Fruit fly (Drosophila melanogaster) whole organism, prepupa: ENCODE measurements around the gene CG12507.

ENCODE experiments used
- CG10631 ChIP-seq: fragments of 200-800 bp; sonication (Bioruptor generic); optimal IDR thresholded peaks from 2 replicates; lab custom pipeline; 2016; ENCODE audit warnings: missing biosample characterization, missing genetic modification characterization
- CG11902 ChIP-seq: fragments of 200-800 bp; sonication (Bioruptor generic); optimal IDR thresholded peaks from 3 replicates; lab custom pipeline; 2016; ENCODE audit warnings: missing biosample characterization, missing genetic modification characterization
- CG15336 ChIP-seq: fragments of 200-800 bp; sonication (Bioruptor generic); IDR thresholded peaks from 2 replicates; pipeline ENCODE4 v1.3.6; 2022; ENCODE audit warnings: missing biosample characterization, missing genetic modification characterization
- CG1621 ChIP-seq: fragments of 200-800 bp; sonication (Bioruptor generic); optimal IDR thresholded peaks from 3 replicates; lab custom pipeline; 2018; ENCODE audit warnings: missing biosample characterization, mild to moderate bottlenecking, missing genetic modification characterization
- CG16779 ChIP-seq: fragments of 200-800 bp; sonication (Bioruptor generic); optimal IDR thresholded peaks from 3 replicates; lab custom pipeline; 2017; ENCODE audit warnings: missing biosample characterization, mild to moderate bottlenecking, missing genetic modification characterization
- CG3032 ChIP-seq: fragments of 200-800 bp; optimal IDR thresholded peaks from 2 replicates; lab custom pipeline; 2019; ENCODE audit warnings: missing biosample characterization, mild to moderate bottlenecking, missing genetic modification characterization, moderate library complexity
- CG31627 ChIP-seq: fragments of 200-800 bp; sonication (Bioruptor generic); optimal IDR thresholded peaks from 3 replicates; lab custom pipeline; 2016; ENCODE audit warnings: missing biosample characterization, missing genetic modification characterization
- CG32006 ChIP-seq: fragments of 200-800 bp; sonication (Bioruptor generic); optimal IDR thresholded peaks from 3 replicates; lab custom pipeline; 2017; ENCODE audit warnings: missing biosample characterization, mild to moderate bottlenecking, missing genetic modification characterization
- CG3919 ChIP-seq: fragments of 200-800 bp; sonication (Bioruptor generic); optimal IDR thresholded peaks from 3 replicates; lab custom pipeline; 2016; ENCODE audit warnings: missing biosample characterization, missing genetic modification characterization
- CG4318 ChIP-seq: fragments of 200-800 bp; sonication (Bioruptor generic); optimal IDR thresholded peaks from 3 replicates; lab custom pipeline; 2017; ENCODE audit warnings: missing biosample characterization, mild to moderate bottlenecking, missing genetic modification characterization
- CG6163 ChIP-seq: fragments of 200-800 bp; sonication (Bioruptor generic); IDR thresholded peaks from 3 replicates; pipeline ENCODE4 v1.3.6; 2022; ENCODE audit warnings: missing biosample characterization, missing genetic modification characterization
- CG6792 ChIP-seq: fragments of 200-800 bp; sonication (Bioruptor generic); optimal IDR thresholded peaks from 3 replicates; lab custom pipeline; 2016; ENCODE audit warnings: missing biosample characterization, missing genetic modification characterization
- CG6808 ChIP-seq: fragments of 200-800 bp; sonication (Bioruptor generic); optimal IDR thresholded peaks from 3 replicates; lab custom pipeline; 2017; ENCODE audit warnings: missing biosample characterization, missing genetic modification characterization, mild to moderate bottlenecking, moderate library complexity, missing genetic modification reagents
- CG7368 ChIP-seq: fragments of 200-800 bp; sonication (Bioruptor generic); optimal IDR thresholded peaks from 3 replicates; lab custom pipeline; 2016; ENCODE audit warnings: missing biosample characterization, missing genetic modification characterization
- CG8119 ChIP-seq: fragments of 200-800 bp; sonication (Bioruptor generic); IDR thresholded peaks from 3 replicates; pipeline ENCODE4 v1.3.6; 2022; ENCODE audit warnings: missing biosample characterization, missing genetic modification characterization
- CG8319 ChIP-seq: fragments of 200-800 bp; sonication (Bioruptor generic); optimal IDR thresholded peaks from 3 replicates; lab custom pipeline; 2016; ENCODE audit warnings: missing biosample characterization, missing genetic modification characterization
- CG8632 ChIP-seq: fragments of 200-800 bp; sonication (Bioruptor generic); optimal IDR thresholded peaks from 3 replicates; lab custom pipeline; 2016; ENCODE audit warnings: missing biosample characterization, missing genetic modification characterization
- CG9139 ChIP-seq: fragments of 200-800 bp; sonication (Bioruptor generic); optimal IDR thresholded peaks from 3 replicates; lab custom pipeline; 2017; ENCODE audit warnings: missing biosample characterization, mild to moderate bottlenecking, missing genetic modification characterization
- Eip78C ChIP-seq: fragments of 200-800 bp; sonication (Bioruptor generic); peaks from one replicate; lab custom pipeline; 2016; ENCODE audit warnings: missing biosample characterization, missing genetic modification characterization
- Eip93F ChIP-seq: fragments of 200-800 bp; sonication (Bioruptor generic); optimal IDR thresholded peaks from 2 replicates; lab custom pipeline; 2016; ENCODE audit warnings: missing biosample characterization, mild to moderate bottlenecking, missing genetic modification characterization
- Ets96B ChIP-seq: fragments of 200-800 bp; optimal IDR thresholded peaks from 2 replicates; lab custom pipeline; 2019; ENCODE audit warnings: missing biosample characterization, mild to moderate bottlenecking, missing genetic modification characterization, moderate library complexity
- Hr38 ChIP-seq: sonication (Bioruptor generic); optimal IDR thresholded peaks from 2 replicates; lab custom pipeline; 2016; ENCODE audit warnings: missing biosample characterization, missing genetic modification characterization
- Hr39 ChIP-seq: fragments of 200-800 bp; sonication (Bioruptor generic); optimal IDR thresholded peaks from 2 replicates; lab custom pipeline; 2016; ENCODE audit warnings: missing biosample characterization, missing genetic modification characterization
- Sox102F ChIP-seq: fragments of 200-800 bp; sonication (Bioruptor generic); optimal IDR thresholded peaks from 2 replicates; lab custom pipeline; 2016; ENCODE audit warnings: missing biosample characterization, mild to moderate bottlenecking, missing genetic modification characterization
- Sox14 ChIP-seq: fragments of 200-800 bp; sonication (Bioruptor generic); optimal IDR thresholded peaks from 3 replicates; lab custom pipeline; 2016; ENCODE audit warnings: missing biosample characterization, missing genetic modification characterization
- Sox15 ChIP-seq: fragments of 200-800 bp; sonication (Bioruptor generic); optimal IDR thresholded peaks from 3 replicates; lab custom pipeline; 2016; ENCODE audit warnings: missing biosample characterization, missing genetic modification characterization
- acj6 ChIP-seq: fragments of 200-800 bp; sonication (Bioruptor generic); optimal IDR thresholded peaks from 3 replicates; lab custom pipeline; 2016; ENCODE audit warnings: missing biosample characterization, missing genetic modification characterization
- cyc ChIP-seq: fragments of 200-800 bp; sonication (Bioruptor generic); optimal IDR thresholded peaks from 3 replicates; lab custom pipeline; 2016; ENCODE audit warnings: missing biosample characterization, missing genetic modification characterization
- dac ChIP-seq: fragments of 200-800 bp; sonication (Bioruptor generic); optimal IDR thresholded peaks from 2 replicates; lab custom pipeline; 2017; ENCODE audit warnings: missing biosample characterization, mild to moderate bottlenecking, missing genetic modification characterization
- dsx ChIP-seq: fragments of 200-800 bp; optimal IDR thresholded peaks from 3 replicates; lab custom pipeline; 2019; ENCODE audit warnings: missing biosample characterization, mild to moderate bottlenecking, missing genetic modification characterization, moderate library complexity; ENCODE audit not compliant: poor library complexity, severe bottlenecking
- esn ChIP-seq: fragments of 200-800 bp; sonication (Bioruptor generic); optimal IDR thresholded peaks from 2 replicates; lab custom pipeline; 2016; ENCODE audit warnings: missing biosample characterization, mild to moderate bottlenecking, missing genetic modification characterization, moderate library complexity
- fkh ChIP-seq: fragments of 200-800 bp; sonication (Bioruptor generic); optimal IDR thresholded peaks from 3 replicates; lab custom pipeline; 2017; ENCODE audit warnings: missing biosample characterization, mild to moderate bottlenecking, missing genetic modification characterization, moderate library complexity
- lz ChIP-seq: fragments of 200-800 bp; sonication (Bioruptor generic); optimal IDR thresholded peaks from 3 replicates; lab custom pipeline; 2016; ENCODE audit warnings: missing biosample characterization, missing genetic modification characterization
- net ChIP-seq: fragments of 200-800 bp; sonication (Bioruptor generic); optimal IDR thresholded peaks from 3 replicates; lab custom pipeline; 2016; ENCODE audit warnings: missing biosample characterization, missing genetic modification characterization
- salr ChIP-seq, 2 experiments: fragments of 200-800 bp; sonication (Bioruptor generic); optimal IDR thresholded peaks; 3 replicates each; lab custom pipeline; 2016 to 2018; ENCODE audit warnings: missing biosample characterization in 2 of 2, missing genetic modification characterization in 2 of 2, mild to moderate bottlenecking in 1 of 2
- spab ChIP-seq: fragments of 200-800 bp; sonication (Bioruptor generic); optimal IDR thresholded peaks from 2 replicates; lab custom pipeline; 2017; ENCODE audit warnings: missing biosample characterization, mild to moderate bottlenecking, missing genetic modification characterization, missing genetic modification reagents
- topi ChIP-seq: fragments of 200-800 bp; sonication (Bioruptor generic); optimal IDR thresholded peaks from 3 replicates; lab custom pipeline; 2016; ENCODE audit warnings: missing biosample characterization, missing genetic modification characterization

CG12507 gene

dm6 chrX:16263415-16263814, 2.9 kb downstream of the CG12507 start (continued):
- TF ChIP-seq CG6808 (GFP tag; lab: Kevin White, UChicago) (peak; percentile 60), acj6 (GFP tag; lab: Kevin White, UChicago) (peak; percentile 60), fkh (GFP tag; lab: Kevin White, UChicago) (no peak), CG10631 (peak; percentile 50), CG1621 (peak; percentile 55), CG8319 (GFP tag; lab: Kevin White, UChicago) (peak; percentile 40), CG15336 (GFP tag; lab: Robert Waterston, UW) (peak; percentile 66), dsx (peak; percentile 64)
- TF ChIP-seq, all 60 proteins: peak for 49

dm6 chrX:16244731-16245130, 21.6 kb downstream of the CG12507 start:
- TF ChIP-seq cyc (GFP tag; lab: Kevin White, UChicago) = no peak
- no peak for TF ChIP-seq CG7368 (GFP tag; lab: Kevin White, UChicago)
- no peak for TF ChIP-seq dac (GFP tag; lab: Kevin White, UChicago)
- peak; percentile 38 for TF ChIP-seq Eip78C (GFP tag; lab: Kevin White, UChicago)

- TF ChIP-seq CG8119 (GFP tag; lab: Robert Waterston, UW) (no peak), CG32006 (GFP tag; lab: Kevin White, UChicago) (no peak)
- TF ChIP-seq, all 60 proteins: peak for 0
Measured at dm6 chrX:16243989-16244388, 22.3 kb downstream of the CG12507 start.

dm6 chrX:16241831-16242451, 24.4 kb downstream of the CG12507 start:
- no peak for TF ChIP-seq acj6 (GFP tag; lab: Kevin White, UChicago)
- no peak for TF ChIP-seq fkh (GFP tag; lab: Kevin White, UChicago)
- no peak for TF ChIP-seq CG32006 (GFP tag; lab: Kevin White, UChicago)
- TF ChIP-seq CG8319 (GFP tag; lab: Kevin White, UChicago) = no peak
- no peak for TF ChIP-seq net
- TF ChIP-seq CG3032 (tag; lab: Kevin White, UChicago) = no peak
- TF ChIP-seq spab = no peak

dm6 chrX:16231292-16231691, 35.0 kb downstream of the CG12507 start:
- no peak for TF ChIP-seq dac (GFP tag; lab: Kevin White, UChicago)
- TF ChIP-seq fkh (GFP tag; lab: Kevin White, UChicago) = no peak
- TF ChIP-seq salr (GFP tag; optimal IDR thresholded peaks at IDR 0.05; lab: Kevin White, UChicago) = no peak
- no peak for TF ChIP-seq Hr38
- TF ChIP-seq esn (GFP tag; lab: Kevin White, UChicago) = no peak
- TF ChIP-seq CG6163 (GFP tag; lab: Robert Waterston, UW) = no peak
- no peak for TF ChIP-seq CG1621
- no peak for TF ChIP-seq lz (GFP tag; lab: Kevin White, UChicago)
- no peak for TF ChIP-seq CG8119 (GFP tag; lab: Robert Waterston, UW)
- TF ChIP-seq CG8632 = no peak
- no peak for TF ChIP-seq CG4318 (GFP tag; lab: Kevin White, UChicago)
- no peak for TF ChIP-seq CG9139 (GFP tag; lab: Kevin White, UChicago)

- TF ChIP-seq Sox102F (GFP tag; lab: Kevin White, UChicago) (no peak), Eip93F (GFP tag; lab: Kevin White, UChicago) (no peak), CG6792 (GFP tag; lab: Kevin White, UChicago) (no peak), Sox15 (GFP tag; lab: Kevin White, UChicago) (no peak), Ets96B (tag; lab: Kevin White, UChicago) (no peak), Sox14 (GFP tag; lab: Kevin White, UChicago) (peak; percentile 66), topi (GFP tag; lab: Kevin White, UChicago) (no peak), CG6808 (GFP tag; lab: Kevin White, UChicago) (no peak), Hr39 (GFP tag; lab: Kevin White, UChicago) (no peak), CG11902 (GFP tag; lab: Kevin White, UChicago) (no peak), CG16779 (no peak), CG3919 (no peak), CG31627 (GFP tag; lab: Kevin White, UChicago) (no peak), spab (no peak), Eip78C (GFP tag; lab: Kevin White, UChicago) (peak; percentile 35), lz (GFP tag; lab: Kevin White, UChicago) (no peak), net (no peak), CG8319 (GFP tag; lab: Kevin White, UChicago) (no peak)
Measured at dm6 chrX:16217518-16217869, 48.8 kb downstream of the CG12507 start.
